Fruit fly (Drosophila melanogaster): ENCODE data around the gene CG14234.

DNA sequence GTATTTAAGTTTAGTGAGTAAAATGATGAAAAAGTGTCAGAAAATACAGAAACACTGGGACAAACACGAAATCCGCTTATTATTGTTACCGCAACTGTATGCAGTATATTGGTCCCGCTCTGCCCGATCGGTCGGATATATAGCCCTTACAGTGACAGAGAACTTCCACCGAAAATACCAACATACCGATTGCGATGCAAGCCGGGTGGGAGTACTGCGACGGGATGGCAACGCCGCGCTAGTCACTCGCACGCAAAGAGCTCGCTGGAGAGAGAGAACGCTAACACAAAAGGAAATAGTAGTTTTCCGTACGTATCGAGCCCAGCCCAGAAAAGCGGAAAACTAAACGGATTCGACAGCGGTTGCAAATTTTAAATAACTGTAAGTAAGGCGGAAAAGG lies 38.5 kb upstream of the CG14234 start, which contains the start of gene Cdc42:
- TF ChIP-seq usp (GFP tag; optimal IDR thresholded peaks at IDR 0.05) (no peak), CG8478 (optimal IDR thresholded peaks at IDR 0.05) (no peak)
